Worm (Caenorhabditis elegans) whole organism, L4 larva: Measurements from ENCODE around the gene C14A4.7.

Source experiments
- D1046.2 ChIP-seq: fragments of 200-800 bp; sonication (Bioruptor generic); IDR thresholded peaks from 2 replicates; pipeline ENCODE4 v1.3.6; 2022; ENCODE audit warnings: missing genetic modification characterization, missing compliant biosample characterization
- F10B5.3 ChIP-seq: sonication (generic microtip); optimal IDR thresholded peaks from 2 replicates; lab custom pipeline; 2016; ENCODE audit warnings: mild to moderate bottlenecking, missing genetic modification characterization, missing compliant biosample characterization
- F26F4.8 ChIP-seq: fragments of 200-800 bp; sonication (Bioruptor generic); conservative IDR thresholded peaks from 2 replicates; pipeline ENCODE4 v1.3.6; 2022; ENCODE audit warnings: missing genetic modification characterization, missing compliant biosample characterization
- F37D6.2 ChIP-seq: sonication (generic microtip); optimal IDR thresholded peaks from 2 replicates; lab custom pipeline; 2016; ENCODE audit warnings: mild to moderate bottlenecking, missing genetic modification characterization, missing compliant biosample characterization
- F44E2.7 ChIP-seq: fragments of 200-800 bp; sonication (Bioruptor generic); IDR thresholded peaks from 2 replicates; pipeline ENCODE4 v2.1.2; 2022; ENCODE audit warnings: missing genetic modification characterization, missing compliant biosample characterization
- F49E8.2 ChIP-seq: sonication (generic microtip); optimal IDR thresholded peaks from 2 replicates; lab custom pipeline; 2016; ENCODE audit warnings: missing compliant biosample characterization, mild to moderate bottlenecking, missing genetic modification characterization, borderline replicate concordance
- T20F7.1 ChIP-seq: fragments of 200-800 bp; sonication (Bioruptor generic); optimal IDR thresholded peaks from 2 replicates; lab custom pipeline; 2018; ENCODE audit warnings: mild to moderate bottlenecking, missing genetic modification characterization, missing compliant biosample characterization
- T26A8.4 ChIP-seq: fragments of 200-800 bp; sonication (Bioruptor generic); IDR thresholded peaks from 2 replicates; pipeline ENCODE4 v1.3.6; 2022; ENCODE audit warnings: missing genetic modification characterization, missing compliant biosample characterization
- Y105C5A.15 ChIP-seq: fragments of 200-800 bp; sonication (Bioruptor generic); IDR thresholded peaks from 2 replicates; pipeline ENCODE4 v1.3.6; 2022; ENCODE audit warnings: missing genetic modification characterization, missing compliant biosample characterization
- aha-1 ChIP-seq: fragments of 150-350 bp; peaks from one replicate; lab custom pipeline; 2014; ENCODE audit warnings: missing biosample characterization, missing genetic modification characterization
- arid-1 ChIP-seq: fragments of 200-800 bp; sonication (Bioruptor generic); conservative IDR thresholded peaks from 2 replicates; pipeline ENCODE4 v1.3.6; 2022; ENCODE audit warnings: missing genetic modification reagents, missing genetic modification characterization, missing compliant biosample characterization
- ceh-20 ChIP-seq: fragments of 200-800 bp; sonication (Bioruptor generic); IDR thresholded peaks from 2 replicates; pipeline ENCODE4 v1.3.6; 2022; ENCODE audit warnings: missing genetic modification reagents, missing genetic modification characterization, missing compliant biosample characterization
- ceh-44 ChIP-seq: fragments of 200-800 bp; sonication (Bioruptor generic); IDR thresholded peaks from 2 replicates; pipeline ENCODE4 v1.3.6; 2022; ENCODE audit warnings: missing genetic modification reagents, missing genetic modification characterization, missing compliant biosample characterization
- ctbp-1 ChIP-seq: fragments of 200-800 bp; sonication (Bioruptor generic); IDR thresholded peaks from 2 replicates; pipeline ENCODE4 v1.3.6; 2022; ENCODE audit warnings: missing genetic modification reagents, missing genetic modification characterization, missing compliant biosample characterization
- daf-12 ChIP-seq: fragments of 150-350 bp; optimal IDR thresholded peaks from 2 replicates; lab custom pipeline; 2014; ENCODE audit warnings: missing biosample characterization, missing genetic modification reagents, missing genetic modification characterization
- daf-19 ChIP-seq: fragments of 200-800 bp; sonication (Bioruptor generic); conservative IDR thresholded peaks from 2 replicates; pipeline ENCODE4 v1.3.6; 2022; ENCODE audit warnings: missing genetic modification characterization, missing compliant biosample characterization
- dmd-6 ChIP-seq: fragments of 200-800 bp; sonication (Bioruptor generic); IDR thresholded peaks from 2 replicates; pipeline ENCODE4 v1.3.6; 2022; ENCODE audit warnings: missing genetic modification reagents, missing genetic modification characterization, missing compliant biosample characterization
- dmd-8 ChIP-seq: fragments of 200-800 bp; sonication (Bioruptor generic); IDR thresholded peaks from 2 replicates; pipeline ENCODE4 v1.3.6; 2022; ENCODE audit warnings: missing genetic modification characterization, missing compliant biosample characterization
- dmd-9 ChIP-seq: fragments of 200-800 bp; sonication (Bioruptor generic); IDR thresholded peaks from 2 replicates; pipeline ENCODE4 v1.3.6; 2022; ENCODE audit warnings: missing genetic modification reagents, missing genetic modification characterization, missing compliant biosample characterization
- dve-1 ChIP-seq: sonication (generic microtip); optimal IDR thresholded peaks from 2 replicates; lab custom pipeline; 2017; ENCODE audit warnings: antibody characterized with exemption, mild to moderate bottlenecking, missing genetic modification characterization, missing compliant biosample characterization; ENCODE audit not compliant: insufficient read depth
- fos-1 ChIP-seq: fragments of 150-350 bp; optimal IDR thresholded peaks from 2 replicates; lab custom pipeline; 2014; ENCODE audit warnings: missing biosample characterization, missing genetic modification characterization
- gei-8 ChIP-seq: fragments of 200-800 bp; sonication (Bioruptor generic); optimal IDR thresholded peaks from 2 replicates; lab custom pipeline; 2018; ENCODE audit warnings: mild to moderate bottlenecking, missing genetic modification characterization, missing compliant biosample characterization
- hlh-11 ChIP-seq: fragments of 200-800 bp; sonication (Bioruptor generic); optimal IDR thresholded peaks from 2 replicates; lab custom pipeline; 2018; ENCODE audit warnings: mild to moderate bottlenecking, missing genetic modification characterization, missing compliant biosample characterization
- lim-7 ChIP-seq: fragments of 200-800 bp; sonication (Bioruptor generic); IDR thresholded peaks from 2 replicates; pipeline ENCODE4 v1.3.6; 2022; ENCODE audit warnings: missing genetic modification characterization, missing compliant biosample characterization
- lsy-2 ChIP-seq, 2 experiments: fragments of 150-350 bp in 1 of 2; sonication (generic microtip) in 1 of 2; optimal IDR thresholded peaks; 2 replicates each; lab custom pipeline; 2014 to 2017; ENCODE audit warnings: missing biosample characterization in 2 of 2, missing genetic modification characterization in 2 of 2
- mdt-29 ChIP-seq: fragments of 200-800 bp; sonication (Bioruptor generic); IDR thresholded peaks from 2 replicates; pipeline ENCODE4 v1.3.6; 2022; ENCODE audit warnings: missing genetic modification reagents, missing genetic modification characterization, missing compliant biosample characterization
- mxl-2 ChIP-seq: fragments of 200-800 bp; sonication (Bioruptor generic); conservative IDR thresholded peaks from 2 replicates; pipeline ENCODE4 v1.3.6; 2022; ENCODE audit warnings: missing genetic modification reagents, missing genetic modification characterization, missing compliant biosample characterization
- nhr-10 ChIP-seq: fragments of 150-350 bp; optimal IDR thresholded peaks from 2 replicates; lab custom pipeline; 2014; ENCODE audit warnings: missing biosample characterization, missing genetic modification characterization
- nhr-102 ChIP-seq: sonication (generic microtip); optimal IDR thresholded peaks from 2 replicates; lab custom pipeline; 2016; ENCODE audit warnings: mild to moderate bottlenecking, missing genetic modification characterization, moderate library complexity, missing compliant biosample characterization
- nhr-28 ChIP-seq: fragments of 150-350 bp; optimal IDR thresholded peaks from 2 replicates; lab custom pipeline; 2014; ENCODE audit warnings: missing biosample characterization, missing genetic modification characterization
- nhr-6 ChIP-seq: fragments of 150-350 bp; optimal IDR thresholded peaks from 2 replicates; lab custom pipeline; 2014; ENCODE audit warnings: missing biosample characterization, missing genetic modification characterization
- pqm-1 ChIP-seq: sonication (generic microtip); optimal IDR thresholded peaks from 2 replicates; lab custom pipeline; 2017; ENCODE audit warnings: missing biosample characterization, missing genetic modification characterization
- rbr-2 ChIP-seq: sonication (generic microtip); optimal IDR thresholded peaks from 2 replicates; lab custom pipeline; 2016; ENCODE audit warnings: missing genotype, missing genetic modification characterization, missing compliant biosample characterization
- set-16 ChIP-seq: fragments of 200-800 bp; sonication (Bioruptor generic); IDR thresholded peaks from 2 replicates; pipeline ENCODE4 v1.3.6; 2022; ENCODE audit warnings: missing genetic modification reagents, missing genetic modification characterization, missing compliant biosample characterization
- skn-1 ChIP-seq: fragments of 150-350 bp; optimal IDR thresholded peaks from 2 replicates; lab custom pipeline; 2014; ENCODE audit warnings: missing biosample characterization, missing genetic modification characterization
- snpc-1.2 ChIP-seq: fragments of 200-800 bp; sonication (Bioruptor generic); IDR thresholded peaks from 2 replicates; pipeline ENCODE4 v1.3.6; 2022; ENCODE audit warnings: missing genetic modification reagents, missing genetic modification characterization, missing compliant biosample characterization
- unc-62 ChIP-seq, 3 experiments: fragments of 150-350 bp in 1 of 3; sonication (generic microtip); optimal IDR thresholded peaks in 2 of 3; peaks in 1 of 3; 1 replicate in 1 of 3; 2 replicates in 2 of 3; lab custom pipeline; 2014 to 2017; ENCODE audit warnings: missing biosample characterization in 3 of 3, missing genetic modification characterization in 3 of 3, missing genetic modification reagents in 3 of 3, missing genotype in 1 of 3
- vab-7 ChIP-seq: fragments of 200-800 bp; sonication (Bioruptor generic); IDR thresholded peaks from 2 replicates; pipeline ENCODE4 v1.3.6; 2022; ENCODE audit warnings: missing genetic modification reagents, missing genetic modification characterization, missing compliant biosample characterization
- ztf-11 ChIP-seq: fragments of 150-350 bp; optimal IDR thresholded peaks from 2 replicates; lab custom pipeline; 2014; ENCODE audit warnings: missing biosample characterization, missing genetic modification characterization

The C14A4.7 gene

DNA sequence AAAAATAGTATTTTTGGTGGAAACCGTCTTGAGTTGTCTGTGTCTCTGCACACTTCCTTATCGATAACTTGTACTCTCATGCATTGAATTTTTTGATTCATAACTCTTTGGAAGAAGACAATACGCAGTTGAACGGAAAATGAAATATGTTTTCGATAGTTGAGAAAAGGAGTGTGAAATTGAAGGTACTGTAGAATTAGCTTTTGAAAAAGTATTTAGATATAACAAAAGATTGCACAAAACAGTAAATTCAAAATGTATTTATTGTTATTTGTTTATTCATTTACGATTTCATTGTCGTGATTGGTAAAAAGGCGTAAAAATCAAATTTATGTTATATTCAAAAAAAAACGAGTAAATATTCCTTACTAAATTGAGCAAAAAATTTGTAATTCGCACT lies at the start of gene C14A4.7:
Gene C14A4.7, minus strand, starts transcription at position 101 of the 400 bp plus-strand sequence.
- TF ChIP-seq dve-1 (tag; lab: Kevin White, UChicago): peak; percentile 9
- peak; percentile 21 for TF ChIP-seq pqm-1 (tag; lab: Kevin White, UChicago)
- TF ChIP-seq skn-1: no peak

DNA sequence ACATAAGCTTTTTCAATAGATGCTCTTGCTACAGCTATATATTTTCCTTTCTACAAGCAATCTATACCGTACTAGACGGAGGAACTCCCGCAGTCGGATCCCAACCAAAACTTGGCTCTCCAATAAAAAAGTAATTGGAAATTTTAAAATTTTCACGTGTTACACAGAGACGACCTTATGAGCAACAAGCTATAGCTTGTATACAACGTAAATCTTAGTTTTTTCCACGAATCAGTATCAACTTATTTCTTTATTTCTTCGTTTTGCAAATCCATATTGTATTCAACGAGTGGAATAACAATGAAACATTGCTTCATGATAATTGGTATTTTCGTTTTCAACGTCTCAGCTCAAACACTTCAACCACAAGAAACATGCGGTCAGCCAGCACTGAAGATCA lies 47.0 kb upstream of the C14A4.7 start, which contains the start of gene M28.4:
Gene M28.4, plus strand, starts transcription at position 301 of the 400 bp plus-strand sequence.
- TF ChIP-seq snpc-1.2 (no peak), D1046.2 (no peak), rbr-2 (tag; lab: Kevin White, UChicago) (no peak), mdt-29 (no peak), lim-7 (GFP tag; lab: Robert Waterston, UW) (no peak), T26A8.4 (GFP tag; lab: Robert Waterston, UW) (no peak), skn-1 (no peak), mxl-2 (GFP tag; lab: Robert Waterston, UW) (no peak), dmd-9 (GFP tag; lab: Robert Waterston, UW) (no peak)

DNA sequence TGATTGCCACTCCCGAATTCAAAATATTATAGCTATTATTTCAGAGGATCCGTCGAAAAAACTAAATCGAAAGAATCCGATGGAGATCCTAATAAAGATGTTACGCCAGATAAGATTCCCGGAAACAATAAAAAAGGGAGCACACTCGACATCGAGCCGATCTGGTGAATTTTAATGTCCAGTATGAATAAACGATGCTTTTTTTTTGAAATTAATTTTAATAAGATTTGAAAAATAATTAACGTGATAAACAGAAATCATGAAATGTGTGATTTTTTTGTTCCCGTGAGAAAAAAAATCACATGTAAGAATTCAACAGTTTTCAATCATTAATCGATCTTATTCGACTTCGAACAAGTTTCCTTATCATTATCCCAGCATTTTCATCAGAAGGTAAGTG lies 42.7 kb upstream of the C14A4.7 start, which contains the start of gene M28.9:
Gene M28.9, plus strand, starts transcription at position 301 of the 400 bp plus-strand sequence.
- peak in 1 of 2 experiments; percentile 40 for TF ChIP-seq unc-62 (GFP tag; optimal IDR thresholded peaks at IDR 0.05 in 1 of 2; lab: Kevin White, UChicago)
- TF ChIP-seq unc-62 (tag; optimal IDR thresholded peaks at IDR 0.05; lab: Kevin White, UChicago): no peak
- TF ChIP-seq nhr-10: no peak

DNA sequence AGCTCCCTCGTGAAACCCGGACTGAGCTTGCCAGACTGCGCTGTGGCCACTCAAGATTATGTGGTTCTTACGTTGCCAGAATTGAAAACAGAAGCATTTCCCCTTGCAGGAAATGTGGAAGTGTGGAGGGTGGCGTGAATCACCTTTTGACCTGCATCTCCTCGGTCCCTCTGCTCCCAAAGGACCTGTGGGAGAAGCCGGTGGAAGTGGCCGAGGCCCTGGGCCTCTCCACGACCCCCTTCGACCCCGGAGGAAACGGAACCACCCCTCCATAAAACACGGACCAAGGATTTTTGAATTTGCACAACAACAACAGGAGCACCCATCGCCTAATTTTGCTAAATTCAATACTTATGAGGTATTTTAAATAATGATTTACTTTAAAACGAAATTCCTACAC lies 41.3 kb upstream of the C14A4.7 start:
- TF ChIP-seq set-16: peak; percentile 80; the same call in 1 of the 2 replicates

DNA sequence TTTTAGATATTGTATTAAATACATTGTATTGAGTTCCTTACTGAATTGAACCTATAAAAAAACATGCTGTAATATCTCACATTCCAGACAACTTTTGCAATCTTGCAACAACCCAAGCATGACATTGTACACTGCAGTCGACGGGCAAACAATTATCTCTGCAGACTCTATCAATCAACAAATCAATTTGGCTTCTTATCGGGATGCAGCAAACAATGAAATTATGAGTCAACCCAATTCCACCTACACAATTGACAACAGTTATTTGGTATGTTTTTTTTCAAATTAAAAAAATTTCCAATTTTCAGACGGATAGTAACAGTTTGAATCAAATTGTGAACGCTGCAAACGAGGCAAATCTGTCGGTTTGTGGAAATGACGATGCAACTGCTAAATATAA lies 34.6 kb upstream of the C14A4.7 start:
- TF ChIP-seq nhr-102 (tag; lab: Kevin White, UChicago): no peak
- TF ChIP-seq rbr-2 (tag; lab: Kevin White, UChicago): no peak
- TF ChIP-seq pqm-1 (tag; lab: Kevin White, UChicago): peak; percentile 63

DNA sequence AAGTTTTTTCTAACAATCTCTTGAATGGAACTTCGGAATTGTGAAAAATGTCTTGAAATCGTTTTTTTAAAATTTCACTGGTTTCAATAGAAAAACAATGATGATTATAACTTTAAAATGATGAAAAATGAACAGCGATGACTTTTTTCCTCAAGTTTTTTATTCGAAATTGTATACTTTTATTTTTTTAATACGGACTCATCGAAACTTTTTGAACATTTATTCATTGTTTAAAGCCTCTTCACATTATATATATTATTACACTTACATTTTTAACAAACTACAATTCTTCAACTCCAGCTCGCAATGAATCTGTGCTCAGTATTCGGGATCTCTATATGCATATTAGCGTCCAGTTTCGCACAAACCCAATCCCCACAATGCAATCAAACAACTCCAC lies 31.6 kb upstream of the C14A4.7 start, which contains the start of gene M28.8:
Gene M28.8, plus strand, starts transcription at position 301 of the 400 bp plus-strand sequence.
- TF ChIP-seq fos-1 (tag; lab: Kevin White, UChicago): no peak
- no peak for TF ChIP-seq T20F7.1 (GFP tag; lab: Kevin White, UChicago)

DNA sequence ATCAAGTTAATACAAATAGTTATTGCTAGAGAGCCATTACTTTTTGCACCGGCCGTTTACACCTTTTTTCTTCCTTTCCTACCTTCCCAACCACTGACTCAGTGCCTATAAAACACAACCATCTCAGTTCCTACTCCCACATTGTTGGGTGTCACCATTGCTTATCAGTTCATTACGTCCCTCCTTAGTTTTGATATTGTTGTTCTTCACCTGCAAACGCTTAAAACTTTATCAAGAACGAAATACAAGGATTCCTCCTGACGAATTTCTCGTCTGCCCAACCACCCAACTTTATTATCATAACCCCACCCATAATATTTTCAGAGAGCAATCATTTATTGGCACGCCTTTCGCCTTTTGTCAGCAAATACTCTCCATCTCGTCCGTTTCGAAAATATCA lies 30.7 kb upstream of the C14A4.7 start:
- no peak for TF ChIP-seq Y105C5A.15
- TF ChIP-seq gei-8 (GFP tag; lab: Kevin White, UChicago): no peak
- TF ChIP-seq F10B5.3 (tag; lab: Kevin White, UChicago): no peak
- TF ChIP-seq mxl-2 (GFP tag; lab: Robert Waterston, UW): no peak
- TF ChIP-seq nhr-28 (tag; lab: Kevin White, UChicago): peak; percentile 75
- no peak for TF ChIP-seq dmd-8 (GFP tag; lab: Robert Waterston, UW)
- TF ChIP-seq hlh-11 (tag; lab: Kevin White, UChicago): peak; percentile 67
- TF ChIP-seq lsy-2 (tag; optimal IDR thresholded peaks at IDR 0.05; lab: Kevin White, UChicago): no peak
- TF ChIP-seq aha-1: peak; percentile 35
- TF ChIP-seq ceh-20 (GFP tag; lab: Robert Waterston, UW): no peak
- peak; percentile 32 for TF ChIP-seq dve-1 (tag; lab: Kevin White, UChicago)
- TF ChIP-seq skn-1: no peak
- peak; percentile 64 for TF ChIP-seq dmd-6 (GFP tag; lab: Robert Waterston, UW)
- no peak for TF ChIP-seq ztf-11
- TF ChIP-seq F26F4.8: no peak
- no peak for TF ChIP-seq daf-12 (tag; lab: Kevin White, UChicago)
- TF ChIP-seq ceh-44 (GFP tag; lab: Robert Waterston, UW): no peak
- TF ChIP-seq F49E8.2 (tag; lab: Kevin White, UChicago): no peak
- TF ChIP-seq F37D6.2: no peak
- TF ChIP-seq F44E2.7 (GFP tag; lab: Robert Waterston, UW): no peak
- TF ChIP-seq arid-1: no peak
- no peak for TF ChIP-seq vab-7
- TF ChIP-seq nhr-6: no peak
- no peak for TF ChIP-seq mdt-29
- TF ChIP-seq ctbp-1 (GFP tag; lab: Robert Waterston, UW): no peak
- TF ChIP-seq daf-19 (GFP tag; lab: Robert Waterston, UW): no peak
